Fruit fly (Drosophila melanogaster) whole organism, embryonic: ENCODE data around the gene CG11664.

ENCODE experiments used
- Ada2b ChIP-seq: fragments of 200-800 bp; sonication (Bioruptor generic); IDR thresholded peaks from 2 replicates; pipeline ENCODE4 v1.3.6; 2022; ENCODE audit warnings: missing biosample characterization, missing genetic modification characterization
- Aef1 ChIP-seq: fragments of 200-800 bp; sonication (Bioruptor generic); IDR thresholded peaks from 3 replicates; pipeline ENCODE4 v1.3.6; 2022; ENCODE audit warnings: missing biosample characterization, missing genetic modification characterization
- Bgb ChIP-seq: fragments of 200-800 bp; sonication (Bioruptor generic); IDR thresholded peaks from 2 replicates; pipeline ENCODE4 v1.3.6; 2022; ENCODE audit warnings: missing biosample characterization, missing genetic modification characterization; ENCODE audit not compliant: partially characterized antibody
- CG10321 ChIP-seq: fragments of 200-800 bp; sonication (Bioruptor generic); IDR thresholded peaks from 2 replicates; pipeline ENCODE4 v1.3.6; 2022; ENCODE audit warnings: missing biosample characterization, missing genetic modification characterization
- CG10366 ChIP-seq: fragments of 200-800 bp; sonication (Bioruptor generic); IDR thresholded peaks from 2 replicates; pipeline ENCODE4 v1.3.6; 2022; ENCODE audit warnings: missing biosample characterization, missing genetic modification characterization
- CG11504 ChIP-seq: fragments of 200-800 bp; sonication (Bioruptor generic); optimal IDR thresholded peaks from 3 replicates; lab custom pipeline; 2019; ENCODE audit warnings: missing biosample characterization, mild to moderate bottlenecking, missing genetic modification characterization, moderate library complexity
- CG13287 ChIP-seq: fragments of 200-800 bp; sonication (Bioruptor generic); IDR thresholded peaks from 2 replicates; pipeline ENCODE4 v1.3.6; 2022; ENCODE audit warnings: missing biosample characterization, missing genetic modification characterization; ENCODE audit not compliant: partially characterized antibody
- CG13296 ChIP-seq: fragments of 200-800 bp; sonication (Bioruptor generic); optimal IDR thresholded peaks from 3 replicates; lab custom pipeline; 2018; ENCODE audit warnings: missing biosample characterization, mild to moderate bottlenecking, missing genetic modification characterization
- CG13424 ChIP-seq: fragments of 200-800 bp; sonication (Bioruptor generic); optimal IDR thresholded peaks from 2 replicates; lab custom pipeline; 2019; ENCODE audit warnings: missing biosample characterization, mild to moderate bottlenecking, missing genetic modification characterization, moderate library complexity
- CG15269 ChIP-seq: fragments of 200-800 bp; sonication (Bioruptor generic); optimal IDR thresholded peaks from 2 replicates; lab custom pipeline; 2018; ENCODE audit warnings: missing biosample characterization, mild to moderate bottlenecking, missing genetic modification characterization, moderate library complexity
- CG15514 ChIP-seq: fragments of 200-800 bp; sonication (Bioruptor generic); optimal IDR thresholded peaks from 3 replicates; lab custom pipeline; 2017; ENCODE audit warnings: missing biosample characterization, missing genetic modification characterization, mild to moderate bottlenecking, moderate library complexity, missing genetic modification reagents
- CG17186 ChIP-seq: fragments of 200-800 bp; sonication (Bioruptor generic); optimal IDR thresholded peaks from 3 replicates; lab custom pipeline; 2017; ENCODE audit warnings: missing biosample characterization, missing genetic modification reagents, missing genetic modification characterization
- CG2712 ChIP-seq: fragments of 200-800 bp; optimal IDR thresholded peaks from 3 replicates; lab custom pipeline; 2019; ENCODE audit warnings: missing biosample characterization, mild to moderate bottlenecking, missing genetic modification characterization, moderate library complexity
- CG32772 ChIP-seq: fragments of 200-800 bp; sonication (Bioruptor generic); IDR thresholded peaks from 2 replicates; pipeline ENCODE4 v1.3.6; 2022; ENCODE audit warnings: missing biosample characterization, missing genetic modification characterization
- CG3281 ChIP-seq: fragments of 200-800 bp; sonication (Bioruptor generic); optimal IDR thresholded peaks from 3 replicates; lab custom pipeline; 2017; ENCODE audit warnings: missing biosample characterization, mild to moderate bottlenecking, missing genetic modification characterization
- CG9215 ChIP-seq: fragments of 200-800 bp; sonication (Bioruptor generic); IDR thresholded peaks from 2 replicates; pipeline ENCODE4 v1.3.6; 2022; ENCODE audit warnings: missing biosample characterization, missing genetic modification characterization
- CG9932 ChIP-seq: fragments of 200-800 bp; sonication (Bioruptor generic); IDR thresholded peaks from 2 replicates; pipeline ENCODE4 v1.3.6; 2022; ENCODE audit warnings: missing biosample characterization, missing genetic modification characterization
- CTCF ChIP-seq: fragments of 200-800 bp; sonication (Bioruptor generic); optimal IDR thresholded peaks from 2 replicates; lab custom pipeline; 2017; ENCODE audit warnings: missing biosample characterization, mild to moderate bottlenecking, missing genetic modification characterization, moderate library complexity
- Deaf1 ChIP-seq: fragments of 200-800 bp; optimal IDR thresholded peaks from 3 replicates; lab custom pipeline; 2019; ENCODE audit warnings: missing biosample characterization, mild to moderate bottlenecking, missing genetic modification characterization, moderate library complexity
- Dip3 ChIP-seq: fragments of 200-800 bp; sonication (Bioruptor generic); optimal IDR thresholded peaks from 3 replicates; lab custom pipeline; 2016; ENCODE audit warnings: missing biosample characterization, missing genetic modification characterization
- Dll ChIP-seq: fragments of 200-800 bp; sonication (Bioruptor generic); IDR thresholded peaks from 4 replicates; pipeline ENCODE4 v1.3.6; 2022; ENCODE audit warnings: missing biosample characterization, missing genetic modification characterization; ENCODE audit not compliant: partially characterized antibody
- Ets65A ChIP-seq: fragments of 200-800 bp; sonication (Bioruptor generic); peaks from one replicate; lab custom pipeline; 2016; ENCODE audit warnings: missing biosample characterization, missing genetic modification characterization
- Fer1 ChIP-seq: fragments of 200-800 bp; sonication (Bioruptor generic); optimal IDR thresholded peaks from 2 replicates; lab custom pipeline; 2017; ENCODE audit warnings: missing biosample characterization, mild to moderate bottlenecking, missing genetic modification characterization
- Hsf ChIP-seq: fragments of 200-800 bp; sonication (Bioruptor generic); optimal IDR thresholded peaks from 3 replicates; lab custom pipeline; 2016; ENCODE audit warnings: missing biosample characterization, missing genetic modification characterization
- Jarid2 ChIP-seq: fragments of 200-800 bp; sonication (Bioruptor generic); optimal IDR thresholded peaks from 3 replicates; lab custom pipeline; 2017; ENCODE audit warnings: mild to moderate bottlenecking, missing biosample characterization, missing genetic modification reagents, missing genetic modification characterization
- Meics ChIP-seq: fragments of 200-800 bp; sonication (Bioruptor generic); optimal IDR thresholded peaks from 2 replicates; lab custom pipeline; 2017; ENCODE audit warnings: missing biosample characterization, mild to moderate bottlenecking, missing genetic modification characterization
- NfI ChIP-seq: fragments of 200-800 bp; sonication (Bioruptor generic); optimal IDR thresholded peaks from 3 replicates; lab custom pipeline; 2018; ENCODE audit warnings: missing biosample characterization, mild to moderate bottlenecking, missing genetic modification characterization, moderate library complexity
- Oli ChIP-seq: fragments of 200-800 bp; sonication (Bioruptor generic); optimal IDR thresholded peaks from 2 replicates; lab custom pipeline; 2018; ENCODE audit warnings: missing biosample characterization, mild to moderate bottlenecking, missing genetic modification characterization, moderate library complexity
- Opbp ChIP-seq: fragments of 200-800 bp; sonication (Bioruptor generic); IDR thresholded peaks from 3 replicates; pipeline ENCODE4 v1.3.6; 2022; ENCODE audit warnings: missing biosample characterization, missing genetic modification characterization; ENCODE audit not compliant: partially characterized antibody
- Poxn ChIP-seq: fragments of 200-800 bp; sonication (Bioruptor generic); IDR thresholded peaks from 2 replicates; pipeline ENCODE4 v1.3.6; 2022; ENCODE audit warnings: missing biosample characterization, missing genetic modification characterization
- Sox102F ChIP-seq: fragments of 200-800 bp; sonication (Bioruptor generic); optimal IDR thresholded peaks from 2 replicates; lab custom pipeline; 2018; ENCODE audit warnings: missing biosample characterization, mild to moderate bottlenecking, missing genetic modification characterization, moderate library complexity
- Xbp1 ChIP-seq: fragments of 200-800 bp; sonication (Bioruptor generic); optimal IDR thresholded peaks from 3 replicates; lab custom pipeline; 2016; ENCODE audit warnings: missing biosample characterization, mild to moderate bottlenecking, missing genetic modification characterization
- Xrp1 ChIP-seq: fragments of 200-800 bp; sonication (Bioruptor generic); IDR thresholded peaks from 2 replicates; pipeline ENCODE4 v1.3.6; 2022; ENCODE audit warnings: missing biosample characterization, missing genetic modification characterization
- bigmax ChIP-seq: fragments of 200-800 bp; sonication (Bioruptor generic); optimal IDR thresholded peaks from 2 replicates; lab custom pipeline; 2018; ENCODE audit warnings: missing biosample characterization, mild to moderate bottlenecking, missing genetic modification characterization
- br ChIP-seq: fragments of >200 bp; optimal IDR thresholded peaks from 2 replicates; lab custom pipeline; 2017
- bsh ChIP-seq, 2 experiments: fragments of 200-800 bp; sonication (Bioruptor generic); optimal IDR thresholded peaks; 2 replicates each; lab custom pipeline; 2017 to 2018; ENCODE audit warnings: mild to moderate bottlenecking in 2 of 2, missing biosample characterization in 2 of 2, missing genetic modification characterization in 2 of 2, moderate library complexity in 1 of 2
- dimm ChIP-seq: fragments of 200-800 bp; sonication (Bioruptor generic); IDR thresholded peaks from 2 replicates; pipeline ENCODE4 v1.3.6; 2022; ENCODE audit warnings: missing biosample characterization, missing genetic modification characterization
- fd102C ChIP-seq: fragments of 200-800 bp; sonication (Bioruptor generic); optimal IDR thresholded peaks from 2 replicates; lab custom pipeline; 2018; ENCODE audit warnings: missing biosample characterization, mild to moderate bottlenecking, missing genetic modification characterization, moderate library complexity
- fru ChIP-seq: fragments of >200 bp; optimal IDR thresholded peaks from 2 replicates; lab custom pipeline; 2017
- lilli ChIP-seq: fragments of 200-800 bp; sonication (Bioruptor generic); optimal IDR thresholded peaks from 3 replicates; lab custom pipeline; 2016; ENCODE audit warnings: missing biosample characterization, missing genetic modification characterization
- nerfin-2 ChIP-seq: fragments of 200-800 bp; sonication (Bioruptor generic); IDR thresholded peaks from 2 replicates; pipeline ENCODE4 v1.3.6; 2022; ENCODE audit warnings: missing biosample characterization, missing genetic modification characterization; ENCODE audit not compliant: partially characterized antibody
- nmo ChIP-seq: fragments of 200-800 bp; sonication (Bioruptor generic); optimal IDR thresholded peaks from 2 replicates; lab custom pipeline; 2018; ENCODE audit warnings: missing biosample characterization, mild to moderate bottlenecking, missing genetic modification characterization, moderate library complexity
- pnt ChIP-seq: fragments of 200-800 bp; sonication (Bioruptor generic); optimal IDR thresholded peaks from 3 replicates; lab custom pipeline; 2016; ENCODE audit warnings: missing biosample characterization, missing genetic modification characterization
- prd ChIP-seq, 3 experiments: fragments of >200 bp in 2 of 3; fragments of 200-800 bp in 1 of 3; sonication (Bioruptor generic) in 1 of 3; optimal IDR thresholded peaks in 2 of 3; IDR thresholded peaks in 1 of 3; 2 replicates in 2 of 3; 3 replicates in 1 of 3; pipeline versions ENCODE4 v1.3.6 to Lab custom; 2017 to 2022; ENCODE audit warnings: missing biosample characterization in 1 of 3, missing genetic modification characterization in 1 of 3
- sens ChIP-seq: fragments of 200-800 bp; sonication (Bioruptor generic); peaks from one replicate; lab custom pipeline; 2016; ENCODE audit warnings: missing biosample characterization, missing genetic modification characterization
- tap ChIP-seq: fragments of 200-800 bp; optimal IDR thresholded peaks from 3 replicates; lab custom pipeline; 2019; ENCODE audit warnings: missing biosample characterization, mild to moderate bottlenecking, missing genetic modification characterization, moderate library complexity
- unpg ChIP-seq: fragments of 200-800 bp; sonication (Bioruptor generic); optimal IDR thresholded peaks from 3 replicates; lab custom pipeline; 2018; ENCODE audit warnings: missing biosample characterization, mild to moderate bottlenecking, missing genetic modification characterization, moderate library complexity
- wdn ChIP-seq: fragments of 200-800 bp; sonication (Bioruptor generic); IDR thresholded peaks from 2 replicates; pipeline ENCODE4 v1.3.6; 2022; ENCODE audit warnings: missing biosample characterization, missing genetic modification characterization

CG11664 gene

DNA sequence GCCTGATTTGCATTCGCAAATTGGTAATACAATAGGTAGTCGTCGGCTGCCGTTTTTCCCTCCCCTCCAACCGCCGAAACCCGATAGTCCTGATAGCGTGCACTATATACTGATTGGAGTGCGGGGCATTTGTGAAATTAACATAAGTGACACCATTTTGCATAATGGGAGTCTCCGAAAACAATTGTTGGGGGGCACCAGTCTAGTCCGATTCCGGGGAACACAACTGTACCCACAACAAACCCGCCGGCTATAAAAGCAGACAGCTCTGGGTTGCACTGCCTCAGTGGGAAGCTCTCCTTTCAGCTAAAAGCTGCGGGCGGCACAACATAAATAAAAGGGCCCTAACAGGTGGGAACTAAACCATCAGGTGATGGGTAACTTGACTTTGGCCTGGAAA lies 13.2 kb upstream of the CG11664 start, which contains the start of gene CG14634:
CG14634 (plus strand) TSS at position 301 of the 400 bp plus-strand sequence.
- TF ChIP-seq Hsf (GFP tag; lab: Kevin White, UChicago) = no peak
- no peak for TF ChIP-seq CG13424
- no peak for TF ChIP-seq Dip3
- TF ChIP-seq nerfin-2 (GFP tag; lab: Robert Waterston, UW) = no peak
- no peak for TF ChIP-seq CG13287 (GFP tag; lab: Robert Waterston, UW)

DNA sequence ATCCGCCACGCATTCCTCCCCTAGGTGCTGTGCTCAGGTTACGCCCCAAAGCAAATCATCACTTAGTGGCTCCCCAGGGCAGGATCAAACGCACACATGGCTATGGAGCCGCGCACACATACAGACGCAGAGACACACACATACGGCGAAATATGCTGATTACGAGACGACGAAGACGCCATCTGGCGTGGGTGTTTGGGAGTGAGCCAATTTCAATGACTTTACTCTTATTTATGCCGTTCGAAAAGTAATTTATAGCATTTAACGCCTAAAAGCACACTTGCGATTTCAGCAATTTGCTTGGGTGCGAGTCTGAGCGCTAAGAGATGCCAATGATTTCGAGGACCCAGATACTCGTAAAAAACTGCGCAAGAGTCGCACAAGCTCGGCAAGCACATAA lies 7.1 kb upstream of the CG11664 start:
- TF ChIP-seq bigmax (GFP tag; lab: Kevin White, UChicago) = no peak
- no peak for TF ChIP-seq Aef1 (GFP tag; lab: Robert Waterston, UW)
- no peak for TF ChIP-seq br
- peak; percentile 74 for TF ChIP-seq CTCF
- no peak for TF ChIP-seq CG3281

DNA sequence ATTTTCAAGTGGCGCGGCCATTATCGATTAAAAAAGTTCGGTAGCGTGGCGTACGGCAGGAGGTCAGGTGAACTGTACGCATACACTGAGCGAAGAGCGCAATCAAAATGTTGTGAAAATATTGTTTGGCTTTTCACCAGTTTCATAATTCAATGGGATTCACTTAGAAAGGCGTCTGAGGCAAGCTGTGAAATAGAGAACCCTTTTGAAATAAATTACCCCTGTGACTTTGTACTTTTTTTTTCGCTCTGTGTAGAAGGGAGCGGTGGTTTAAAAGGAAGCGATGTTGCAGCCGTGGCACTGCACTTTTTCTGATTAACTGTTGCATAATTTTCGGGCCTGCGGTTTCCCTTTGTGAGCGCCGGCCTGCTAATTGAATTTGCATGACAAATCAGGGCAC lies 1.8 kb upstream of the CG11664 start:
- TF ChIP-seq CG15514 (peak; percentile 14), CG9215 (GFP tag; lab: Robert Waterston, UW) (0 out of 2 replicates have a peak, but pooled peaks have one; percentile 8), CG13296 (no peak), Xrp1 (GFP tag; lab: Robert Waterston, UW) (0 out of 2 replicates have a peak, but pooled peaks have one; percentile 10), CG11504 (tag; lab: Kevin White, UChicago) (peak; percentile 55), Oli (peak; percentile 19), Meics (GFP tag; lab: Kevin White, UChicago) (peak; percentile 32), lilli (GFP tag; lab: Kevin White, UChicago) (peak; percentile 36), Xbp1 (GFP tag; lab: Kevin White, UChicago) (peak; percentile 24), CG10321 (GFP tag; lab: Robert Waterston, UW) (no peak), CG15269 (tag; lab: Kevin White, UChicago) (peak; percentile 34), pnt (GFP tag; lab: Kevin White, UChicago) (peak; percentile 43), Deaf1 (tag; lab: Kevin White, UChicago) (peak; percentile 9), fd102C (GFP tag; lab: Kevin White, UChicago) (no peak), CG32772 (GFP tag; lab: Robert Waterston, UW) (0 out of 2 replicates have a peak, but pooled peaks have one; percentile 10), Jarid2 (GFP tag; lab: Kevin White, UChicago) (no peak), Sox102F (peak; percentile 38), unpg (peak; percentile 29), prd (optimal IDR thresholded peaks at IDR 0.05; lab: Kevin White, UChicago) (no peak), prd (GFP tag; IDR thresholded peaks at IDR 0.05; lab: Robert Waterston, UW) (0 out of 3 replicates have a peak, but pooled peaks have one; percentile 34), CG10366 (GFP tag; lab: Robert Waterston, UW) (no peak), bsh (GFP tag; optimal IDR thresholded peaks at IDR 0.05; lab: Kevin White, UChicago) (peak in 1 of 2 experiments; percentile 26), CTCF (no peak), fru (lab: Kevin White, UChicago) (no peak), Ets65A (GFP tag; lab: Kevin White, UChicago) (peak; percentile 89), nmo (GFP tag; lab: Kevin White, UChicago) (no peak), Poxn (GFP tag; lab: Robert Waterston, UW) (no peak), Dll (no peak), CG9932 (0 out of 2 replicates have a peak, but pooled peaks have one; percentile 11), wdn (GFP tag; lab: Robert Waterston, UW) (no peak), Ada2b (GFP tag; lab: Robert Waterston, UW) (peak; percentile 19; the same call in 1 of the 2 replicates), sens (peak; percentile 8), tap (tag; lab: Kevin White, UChicago) (no peak), CG17186 (GFP tag; lab: Kevin White, UChicago) (no peak), CG2712 (tag; lab: Kevin White, UChicago) (peak; percentile 8), Opbp (GFP tag; lab: Robert Waterston, UW) (no peak), dimm (GFP tag; lab: Robert Waterston, UW) (no peak), NfI (GFP tag; lab: Kevin White, UChicago) (peak; percentile 9), Bgb (GFP tag; lab: Robert Waterston, UW) (no peak), Fer1 (peak; percentile 36)
